Worm (Caenorhabditis elegans) whole organism, young adult: Measurements from ENCODE around the gene cht-6.

Source experiments
- F49E8.2 ChIP-seq: sonication (generic microtip); optimal IDR thresholded peaks from 3 replicates; lab custom pipeline; 2017; ENCODE audit warnings: missing genetic modification characterization, mild to moderate bottlenecking, missing compliant biosample characterization, antibody characterized with exemption, moderate library complexity; ENCODE audit not compliant: insufficient read depth
- F52B5.7 ChIP-seq: sonication (generic microtip); optimal IDR thresholded peaks from 2 replicates; lab custom pipeline; 2016; ENCODE audit warnings: mild to moderate bottlenecking, missing genetic modification characterization, missing compliant biosample characterization
- F57C9.4 ChIP-seq: sonication (generic microtip); optimal IDR thresholded peaks from 2 replicates; lab custom pipeline; 2017; ENCODE audit warnings: mild to moderate bottlenecking, missing genetic modification characterization, missing compliant biosample characterization
- K12H6.12 ChIP-seq: fragments of 200-800 bp; sonication (Bioruptor generic); optimal IDR thresholded peaks from 2 replicates; lab custom pipeline; 2018; ENCODE audit warnings: mild to moderate bottlenecking, missing genetic modification characterization, missing compliant biosample characterization
- T07F8.4 ChIP-seq: sonication (generic microtip); optimal IDR thresholded peaks from 2 replicates; lab custom pipeline; 2016; ENCODE audit warnings: mild to moderate bottlenecking, missing genetic modification characterization, moderate library complexity, missing compliant biosample characterization
- Y56A3A.18 ChIP-seq: fragments of 200-800 bp; sonication (Bioruptor generic); IDR thresholded peaks from 2 replicates; pipeline ENCODE4 v1.3.6; 2022; ENCODE audit warnings: missing genetic modification reagents, missing genetic modification characterization, missing compliant biosample characterization
- akir-1 ChIP-seq: fragments of 200-800 bp; sonication (Bioruptor generic); optimal IDR thresholded peaks from 2 replicates; lab custom pipeline; 2018; ENCODE audit warnings: mild to moderate bottlenecking, missing genetic modification characterization, moderate library complexity, missing compliant biosample characterization
- ama-1 ChIP-seq, 3 experiments: fragments of 150-350 bp in 1 of 3; sonication (generic microtip) in 2 of 3; optimal IDR thresholded peaks; 2 replicates each; lab custom pipeline; 2014 to 2018; ENCODE audit warnings: missing biosample characterization in 2 of 3, missing genetic modification characterization in 2 of 3, missing genetic modification reagents in 2 of 3
- attf-3 ChIP-seq: fragments of 200-800 bp; sonication (Bioruptor generic); conservative IDR thresholded peaks from 2 replicates; pipeline ENCODE4 v1.3.6; 2022; ENCODE audit warnings: missing genetic modification reagents, missing genetic modification characterization, missing compliant biosample characterization
- attf-5 ChIP-seq: fragments of 200-800 bp; sonication (Bioruptor generic); optimal IDR thresholded peaks from 2 replicates; lab custom pipeline; 2018; ENCODE audit warnings: mild to moderate bottlenecking, missing genetic modification characterization, missing compliant biosample characterization
- bed-1 ChIP-seq: fragments of 200-800 bp; sonication (Bioruptor generic); IDR thresholded peaks from 2 replicates; pipeline ENCODE4 v1.3.6; 2022; ENCODE audit warnings: missing genetic modification reagents, missing genetic modification characterization, missing compliant biosample characterization
- ccch-3 ChIP-seq: fragments of 200-800 bp; sonication (Bioruptor generic); optimal IDR thresholded peaks from 2 replicates; lab custom pipeline; 2018; ENCODE audit warnings: mild to moderate bottlenecking, missing genetic modification characterization, missing compliant biosample characterization
- ceh-100 ChIP-seq: fragments of 200-800 bp; sonication (Bioruptor generic); IDR thresholded peaks from 2 replicates; pipeline ENCODE4 v1.3.6; 2022; ENCODE audit warnings: missing genetic modification reagents, missing genetic modification characterization, missing compliant biosample characterization
- ceh-58 ChIP-seq: fragments of 200-800 bp; sonication (Bioruptor generic); IDR thresholded peaks from 2 replicates; pipeline ENCODE4 v1.3.6; 2022; ENCODE audit warnings: missing genetic modification characterization, missing compliant biosample characterization
- ceh-79 ChIP-seq: sonication (generic microtip); optimal IDR thresholded peaks from 2 replicates; lab custom pipeline; 2017; ENCODE audit warnings: mild to moderate bottlenecking, missing genetic modification characterization, missing compliant biosample characterization
- ceh-91 ChIP-seq: fragments of 200-800 bp; sonication (Bioruptor generic); IDR thresholded peaks from 2 replicates; pipeline ENCODE4 v1.3.6; 2022; ENCODE audit warnings: missing genetic modification reagents, missing genetic modification characterization, missing compliant biosample characterization
- egl-44 ChIP-seq: fragments of 200-800 bp; sonication (Bioruptor generic); IDR thresholded peaks from 2 replicates; pipeline ENCODE4 v1.3.6; 2022; ENCODE audit warnings: missing genetic modification reagents, missing genetic modification characterization, missing compliant biosample characterization
- ekl-4 ChIP-seq: fragments of 200-800 bp; sonication (Bioruptor generic); IDR thresholded peaks from 2 replicates; pipeline ENCODE4 v1.3.6; 2022; ENCODE audit warnings: missing genetic modification reagents, missing genetic modification characterization, missing compliant biosample characterization
- hlh-12 ChIP-seq: sonication (generic microtip); optimal IDR thresholded peaks from 2 replicates; lab custom pipeline; 2016; ENCODE audit warnings: missing genetic modification characterization, missing compliant biosample characterization
- let-607 ChIP-seq, 2 experiments: fragments of 200-800 bp in 1 of 2; sonication (Bioruptor generic) in 1 of 2; sonication (generic microtip) in 1 of 2; optimal IDR thresholded peaks; 2 replicates each; lab custom pipeline; 2016 to 2018; ENCODE audit warnings: mild to moderate bottlenecking in 2 of 2, missing compliant biosample characterization in 2 of 2, missing genetic modification characterization in 2 of 2, moderate library complexity in 2 of 2, missing genotype in 1 of 2
- lin-40 ChIP-seq: sonication (generic microtip); optimal IDR thresholded peaks from 2 replicates; lab custom pipeline; 2016; ENCODE audit warnings: missing genetic modification characterization, mild to moderate bottlenecking, missing compliant biosample characterization, missing genotype, missing genetic modification reagents
- lir-1 ChIP-seq: fragments of 200-800 bp; sonication (Bioruptor generic); conservative IDR thresholded peaks from 2 replicates; pipeline ENCODE4 v1.3.6; 2022; ENCODE audit warnings: missing genetic modification reagents, missing genetic modification characterization, missing compliant biosample characterization
- madf-3 ChIP-seq: fragments of 200-800 bp; sonication (Bioruptor generic); IDR thresholded peaks from 2 replicates; pipeline ENCODE4 v1.3.6; 2022; ENCODE audit warnings: missing genetic modification reagents, missing genetic modification characterization, missing compliant biosample characterization
- madf-6 ChIP-seq: fragments of 200-800 bp; sonication (Bioruptor generic); IDR thresholded peaks from 2 replicates; pipeline ENCODE4 v1.3.6; 2022; ENCODE audit warnings: missing genetic modification reagents, missing genetic modification characterization, missing compliant biosample characterization
- nhr-80 ChIP-seq: sonication (generic microtip); optimal IDR thresholded peaks from 2 replicates; lab custom pipeline; 2016; ENCODE audit warnings: missing genetic modification characterization, missing compliant biosample characterization
- rpc-1 ChIP-seq, 2 experiments: fragments of 150-350 bp in 1 of 2; sonication (generic microtip) in 1 of 2; optimal IDR thresholded peaks; 2 replicates each; lab custom pipeline; 2014 to 2018; ENCODE audit warnings: missing biosample characterization in 1 of 2, missing genetic modification characterization in 1 of 2, missing genetic modification reagents in 1 of 2, missing genotype in 1 of 2
- sdz-38 ChIP-seq: sonication (generic microtip); optimal IDR thresholded peaks from 2 replicates; lab custom pipeline; 2016; ENCODE audit warnings: missing genotype, missing genetic modification characterization, missing compliant biosample characterization
- sea-2 ChIP-seq: fragments of 200-800 bp; sonication (Bioruptor generic); IDR thresholded peaks from 2 replicates; pipeline ENCODE4 v1.3.6; 2022; ENCODE audit warnings: missing genetic modification characterization, missing compliant biosample characterization
- snpc-3.4 ChIP-seq: sonication (generic microtip); optimal IDR thresholded peaks from 2 replicates; lab custom pipeline; 2017; ENCODE audit warnings: missing genetic modification characterization, mild to moderate bottlenecking, missing compliant biosample characterization, antibody characterized with exemption, moderate library complexity, missing genotype, missing genetic modification reagents
- snpc-4 ChIP-seq, 5 experiments: fragments of 150-350 bp in 1 of 5; sonication (generic microtip) in 4 of 5; optimal IDR thresholded peaks; 2 replicates each; lab custom pipeline; 2014 to 2018; ENCODE audit warnings: missing genetic modification characterization in 5 of 5, missing biosample characterization in 3 of 5, antibody characterized with exemption in 2 of 5, mild to moderate bottlenecking in 2 of 5, missing compliant biosample characterization in 2 of 5, missing genotype in 2 of 5, moderate library complexity in 2 of 5, missing genetic modification reagents in 1 of 5
- tbx-9 ChIP-seq: sonication (generic microtip); optimal IDR thresholded peaks from 2 replicates; lab custom pipeline; 2016; ENCODE audit warnings: borderline replicate concordance, missing genetic modification characterization, inconsistent platforms, missing compliant biosample characterization
- tlf-1 ChIP-seq: fragments of 200-800 bp; sonication (Bioruptor generic); optimal IDR thresholded peaks from 2 replicates; lab custom pipeline; 2018; ENCODE audit warnings: mild to moderate bottlenecking, missing genetic modification characterization, missing compliant biosample characterization

cht-6 gene

DNA sequence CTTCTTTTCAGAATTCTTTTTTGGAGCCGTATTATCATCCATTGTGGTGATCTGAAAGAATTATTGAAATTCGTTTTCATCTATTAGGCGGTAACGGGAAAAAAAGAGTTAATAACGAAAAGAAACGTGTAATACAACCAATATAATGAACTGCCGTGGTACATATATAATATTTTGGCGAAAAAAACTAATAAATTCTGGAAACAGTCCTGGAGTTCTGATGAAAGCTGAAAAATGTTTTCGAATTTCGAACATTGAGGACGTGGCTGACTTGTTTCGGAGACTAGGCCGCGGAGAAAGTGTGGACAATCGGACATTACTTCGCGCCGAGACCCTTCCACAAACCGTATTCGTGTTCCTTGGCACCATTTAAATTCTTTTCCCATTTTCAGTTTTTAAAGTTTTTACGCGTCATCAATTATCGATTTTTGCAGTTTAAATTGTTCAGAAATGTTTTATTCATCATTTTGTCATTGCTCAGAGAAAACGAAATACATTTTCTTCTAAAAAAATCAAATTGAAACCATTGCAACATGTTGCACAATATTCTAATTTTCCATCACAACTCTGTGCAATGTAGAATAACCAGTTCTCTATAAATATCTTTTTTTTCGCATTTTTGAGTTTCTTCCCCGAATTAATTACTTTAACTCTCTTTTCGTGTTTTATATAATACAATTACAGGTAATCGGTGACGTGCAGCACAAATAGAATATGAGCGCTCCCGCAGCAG is 18.8 kb downstream of the cht-6 start, which contains the start of the genes gad-1 and erfa-1 (continued):
- TF ChIP-seq ama-1 (optimal IDR thresholded peaks at IDR 0.05; lab: Kevin White, UChicago): no peak
- no peak for TF ChIP-seq ama-1 (GFP tag; optimal IDR thresholded peaks at IDR 0.05; lab: Kevin White, UChicago)
- TF ChIP-seq, all 124 proteins: peak for 21

DNA sequence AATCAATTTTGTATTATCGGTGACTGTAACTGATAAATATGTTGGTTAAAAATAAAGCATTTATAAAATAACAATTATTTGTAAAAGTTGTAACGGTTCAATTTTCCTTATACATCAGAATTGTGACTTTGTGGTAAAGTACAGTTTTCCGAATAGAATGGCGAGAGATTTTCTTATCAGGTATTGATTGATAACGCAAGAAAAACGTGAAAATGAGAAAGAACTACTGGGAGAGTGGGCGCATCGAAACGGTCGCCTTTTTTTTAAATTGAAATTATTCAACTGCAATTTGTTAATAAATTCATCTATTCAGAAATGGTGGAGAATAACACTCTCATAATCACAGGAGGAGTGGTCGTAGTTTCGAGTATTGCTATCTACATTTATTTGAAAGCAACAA is 21.5 kb downstream of the cht-6 start, which contains the start of gene hpo-19:
hpo-19 (plus strand) TSS at position 314 of the 400 bp plus-strand sequence.
- no peak for TF ChIP-seq rpc-1 (optimal IDR thresholded peaks at IDR 0.05; lab: Kevin White, UChicago)
- no peak for TF ChIP-seq rpc-1 (tag; optimal IDR thresholded peaks at IDR 0.05; lab: Kevin White, UChicago)
- TF ChIP-seq ekl-4 (GFP tag; lab: Robert Waterston, UW): peak; percentile 19; the same call in 1 of the 2 replicates
- no peak for TF ChIP-seq K12H6.12 (tag; lab: Kevin White, UChicago)
- TF ChIP-seq hlh-12 (tag; lab: Kevin White, UChicago): no peak
- no peak for TF ChIP-seq sdz-38 (tag; lab: Kevin White, UChicago)
- no peak for TF ChIP-seq sea-2
- TF ChIP-seq tbx-9 (tag; lab: Kevin White, UChicago): no peak
- 0 out of 2 replicates have a peak, but pooled peaks have one; percentile 54 for TF ChIP-seq madf-3 (GFP tag; lab: Robert Waterston, UW)
- TF ChIP-seq snpc-4 (GFP tag; optimal IDR thresholded peaks at IDR 0.05; lab: Kevin White, UChicago): no peak
- TF ChIP-seq snpc-4 (tag; optimal IDR thresholded peaks at IDR 0.05; lab: Kevin White, UChicago): no peak
- TF ChIP-seq akir-1: no peak
- no peak for TF ChIP-seq lin-40 (tag; lab: Kevin White, UChicago)
- TF ChIP-seq bed-1 (GFP tag; lab: Robert Waterston, UW): no peak
- no peak for TF ChIP-seq let-607 (tag; optimal IDR thresholded peaks at IDR 0.05; lab: Kevin White, UChicago)
- no peak for TF ChIP-seq tlf-1 (GFP tag; lab: Kevin White, UChicago)
- no peak for TF ChIP-seq Y56A3A.18 (GFP tag; lab: Robert Waterston, UW)
- TF ChIP-seq ceh-79 (tag; lab: Kevin White, UChicago): no peak
- no peak for TF ChIP-seq F52B5.7 (tag; lab: Kevin White, UChicago)
- no peak for TF ChIP-seq lir-1 (GFP tag; lab: Robert Waterston, UW)
- TF ChIP-seq T07F8.4 (tag; lab: Kevin White, UChicago): no peak
- no peak for TF ChIP-seq F57C9.4 (tag; lab: Kevin White, UChicago)
- TF ChIP-seq ceh-91: no peak
- TF ChIP-seq attf-3 (GFP tag; lab: Robert Waterston, UW): no peak
- peak; percentile 26; the same call in 1 of the 2 replicates for TF ChIP-seq madf-6
- peak; percentile 35 for TF ChIP-seq F49E8.2 (tag; lab: Kevin White, UChicago)
- TF ChIP-seq nhr-80: peak; percentile 61
- no peak for TF ChIP-seq ccch-3 (GFP tag; lab: Kevin White, UChicago)
- no peak for TF ChIP-seq egl-44 (GFP tag; lab: Robert Waterston, UW)
- no peak for TF ChIP-seq attf-5 (GFP tag; lab: Kevin White, UChicago)
- TF ChIP-seq ceh-100 (GFP tag; lab: Robert Waterston, UW): no peak
- TF ChIP-seq snpc-3.4 (tag; lab: Kevin White, UChicago): peak; percentile 45

- no peak for TF ChIP-seq ceh-58
Measured at ce11 chrV:6438601-6439000, 23.8 kb downstream of the cht-6 start, which contains the start of gene T05H4.4. Gene T05H4.4 (plus strand): TSS chrV:6438901.
